Fruit fly (Drosophila melanogaster) whole organism, wandering third instar larva: ENCODE measurements around the gene CG34384.

Experiments
- Abd-B ChIP-seq: fragments of >200 bp; optimal IDR thresholded peaks from 2 replicates; lab custom pipeline; 2017; ENCODE audit warnings: missing biosample characterization, missing genetic modification characterization
- CrebA ChIP-seq: fragments of 200-800 bp; sonication (Bioruptor generic); optimal IDR thresholded peaks from 2 replicates; lab custom pipeline; 2016; ENCODE audit warnings: missing biosample characterization, mild to moderate bottlenecking, missing genetic modification characterization, borderline replicate concordance
- Dfd ChIP-seq: fragments of >200 bp; optimal IDR thresholded peaks from 2 replicates; lab custom pipeline; 2017; ENCODE audit warnings: missing biosample characterization, missing genetic modification characterization
- Mio ChIP-seq: sonication (Bioruptor generic); optimal IDR thresholded peaks from 2 replicates; lab custom pipeline; 2016; ENCODE audit warnings: missing biosample characterization, missing genetic modification characterization
- N ChIP-seq: fragments of >200 bp; optimal IDR thresholded peaks from 2 replicates; lab custom pipeline; 2018; ENCODE audit warnings: missing biosample characterization, missing external identifiers, missing genetic modification characterization
- OdsH ChIP-seq: fragments of 200-800 bp; sonication (Bioruptor generic); optimal IDR thresholded peaks from 2 replicates; lab custom pipeline; 2016; ENCODE audit warnings: missing biosample characterization, mild to moderate bottlenecking, missing genetic modification characterization
- brk ChIP-seq: fragments of 200-800 bp; sonication (Bioruptor generic); optimal IDR thresholded peaks from 2 replicates; lab custom pipeline; 2016; ENCODE audit warnings: missing biosample characterization, mild to moderate bottlenecking, missing genetic modification characterization
- lola ChIP-seq: fragments of >200 bp; optimal IDR thresholded peaks from 2 replicates; lab custom pipeline; 2017; ENCODE audit warnings: missing biosample characterization, missing genetic modification characterization
- rgr ChIP-seq: fragments of 200-800 bp; sonication (Bioruptor generic); optimal IDR thresholded peaks from 3 replicates; lab custom pipeline; 2016; ENCODE audit warnings: missing biosample characterization, mild to moderate bottlenecking, missing genetic modification characterization
- tai ChIP-seq: sonication (Bioruptor generic); optimal IDR thresholded peaks from 2 replicates; lab custom pipeline; 2016; ENCODE audit warnings: missing biosample characterization, missing genetic modification characterization

DNA sequence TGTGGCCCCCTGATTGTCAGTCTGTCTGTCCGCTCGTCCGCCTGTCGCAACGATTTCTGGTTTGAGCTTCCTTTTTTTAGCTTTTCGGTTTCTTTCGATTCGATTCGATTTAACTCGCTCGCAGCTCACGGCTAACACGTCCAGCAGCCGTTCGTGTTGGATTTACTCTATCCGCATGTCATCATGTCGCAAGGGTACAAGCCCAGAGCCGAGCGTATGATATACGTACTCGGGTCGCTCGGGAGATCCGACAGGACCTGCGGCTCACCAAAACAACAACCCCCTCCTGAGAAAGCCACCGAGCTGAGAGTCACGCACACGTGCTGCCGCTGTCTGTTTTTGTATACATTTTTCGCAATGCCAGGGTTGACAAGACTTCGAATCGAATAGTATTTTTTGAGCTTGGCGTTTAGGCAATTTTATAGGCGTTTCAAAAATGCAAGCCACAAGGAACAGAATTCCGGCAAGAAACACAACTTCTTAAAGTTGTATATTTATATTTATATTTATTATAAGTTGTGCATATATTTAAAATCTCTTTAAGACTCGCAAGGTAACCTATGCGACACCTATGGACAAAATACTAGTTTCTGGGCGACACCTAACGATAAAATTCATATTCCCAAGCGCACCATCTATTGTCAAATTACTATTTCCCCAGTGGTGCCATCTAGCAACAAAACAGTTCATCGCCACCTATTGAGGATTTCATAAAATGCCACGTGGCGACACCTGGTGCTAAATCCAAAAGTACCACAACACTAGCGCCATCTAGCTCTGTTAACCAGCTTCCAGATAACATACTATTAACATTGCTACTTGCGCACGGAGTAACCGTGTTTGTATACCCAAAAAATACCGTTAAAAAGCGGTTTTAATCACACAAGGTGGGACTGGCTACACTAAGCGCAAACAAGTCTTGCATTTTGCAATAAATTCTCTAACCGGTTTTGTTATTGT lies 4.2 kb upstream of the CG34384 start, which contains the start of the genes CG2993 and sgll:
- TF ChIP-seq tai (GFP tag; lab: Kevin White, UChicago) (peak; percentile 96), Dfd (no peak), brk (GFP tag; lab: Kevin White, UChicago) (peak; percentile 50), lola (GFP tag; lab: Kevin White, UChicago) (no peak), CrebA (GFP tag; lab: Kevin White, UChicago) (peak; percentile 17), OdsH (GFP tag; lab: Kevin White, UChicago) (peak; percentile 94), Abd-B (GFP tag; lab: Kevin White, UChicago) (no peak), N (no peak), Mio (GFP tag; lab: Kevin White, UChicago) (peak; percentile 73), rgr (GFP tag; lab: Kevin White, UChicago) (peak; percentile 94)
